Worm (Caenorhabditis elegans): ENCODE data around the gene trk-1.

ce11 chrX:8961120-8961834 is 10.5 kb upstream of the trk-1 start, which contains the start of gene aexr-3:
- no peak for TF ChIP-seq Y56A3A.18 (GFP tag; IDR thresholded peaks at IDR 0.05)
- no peak for TF ChIP-seq pha-4 (tag; optimal IDR thresholded peaks at IDR 0.05)
- no peak for TF ChIP-seq ets-4 (GFP tag; optimal IDR thresholded peaks at IDR 0.05)
- no peak for TF ChIP-seq F49E8.2 (tag; optimal IDR thresholded peaks at IDR 0.05; ENCODE audit: insufficient read depth)
- no peak for TF ChIP-seq mes-4 (tag; optimal IDR thresholded peaks at IDR 0.05)
- TF ChIP-seq nfya-1 (tag; optimal IDR thresholded peaks at IDR 0.05; ENCODE audit: borderline replicate concordance, insufficient read depth), result no peak
- no peak for TF ChIP-seq cebp-1 (GFP tag; IDR thresholded peaks at IDR 0.05)
- TF ChIP-seq cebp-1 (tag; optimal IDR thresholded peaks at IDR 0.05), result no peak
- TF ChIP-seq ztf-22 (GFP tag; optimal IDR thresholded peaks at IDR 0.05), result no peak
- TF ChIP-seq lin-26 (GFP tag; IDR thresholded peaks at IDR 0.05), result no peak
- TF ChIP-seq gei-17 (GFP tag; optimal IDR thresholded peaks at IDR 0.05), result no peak
- no peak for TF ChIP-seq egl-44 (GFP tag; IDR thresholded peaks at IDR 0.05)
- TF ChIP-seq Y67H2A.10 (GFP tag; conservative IDR thresholded peaks at IDR 0.05), result no peak
- TF ChIP-seq unc-62 (GFP tag; optimal IDR thresholded peaks at IDR 0.05), result no peak
- no peak for TF ChIP-seq attf-3 (GFP tag; conservative IDR thresholded peaks at IDR 0.05)

Measured in whole organism, young adult.